Worm (Caenorhabditis elegans) whole organism, L4/young adult: Measurements from ENCODE around the gene C02H6.1.

Source experiments
- W03F9.2 ChIP-seq: fragments of 150-350 bp; optimal IDR thresholded peaks from 2 replicates; lab custom pipeline; 2014; ENCODE audit warnings: missing biosample characterization, missing genetic modification characterization
- dao-5 ChIP-seq: sonication (generic microtip); optimal IDR thresholded peaks from 2 replicates; lab custom pipeline; 2016; ENCODE audit warnings: missing genotype, missing genetic modification characterization, moderate library complexity, missing compliant biosample characterization
- him-1 ChIP-seq: sonication (generic microtip); optimal IDR thresholded peaks from 2 replicates; lab custom pipeline; 2016; ENCODE audit warnings: missing genotype, missing genetic modification reagents, missing genetic modification characterization, missing compliant biosample characterization

- no peak for TF ChIP-seq him-1
- TF ChIP-seq dao-5 (tag; lab: Kevin White, UChicago), result no peak
- TF ChIP-seq W03F9.2 (tag; lab: Kevin White, UChicago), result no peak
Measured at ce11 chrV:7416569-7416968, 26.9 kb upstream of the C02H6.1 start.
